Worm (Caenorhabditis elegans) whole organism, late embryonic: ENCODE results near the gene C14B1.2.

Experiments used
- ama-1 ChIP-seq: fragments of 150-350 bp; optimal IDR thresholded peaks from 2 replicates; lab custom pipeline; 2014
- elt-2 ChIP-seq: sonication (generic microtip); optimal IDR thresholded peaks from 2 replicates; lab custom pipeline; 2016; ENCODE audit warnings: missing genetic modification reagents, missing genetic modification characterization, missing compliant biosample characterization
- elt-4 ChIP-seq: sonication (generic microtip); optimal IDR thresholded peaks from 2 replicates; lab custom pipeline; 2016; ENCODE audit warnings: missing genetic modification characterization, missing compliant biosample characterization
- ets-4 ChIP-seq: sonication (generic microtip); optimal IDR thresholded peaks from 2 replicates; lab custom pipeline; 2016; ENCODE audit warnings: missing genetic modification characterization, missing compliant biosample characterization
- hlh-13 ChIP-seq: fragments of 200-800 bp; sonication (Bioruptor generic); optimal IDR thresholded peaks from 2 replicates; lab custom pipeline; 2018; ENCODE audit warnings: mild to moderate bottlenecking, missing genetic modification characterization, missing compliant biosample characterization
- madf-2 ChIP-seq: sonication (generic microtip); optimal IDR thresholded peaks from 2 replicates; lab custom pipeline; 2017; ENCODE audit warnings: missing genetic modification characterization, missing compliant biosample characterization
- pha-2 ChIP-seq: sonication (generic microtip); optimal IDR thresholded peaks from 2 replicates; lab custom pipeline; 2017; ENCODE audit warnings: mild to moderate bottlenecking, missing genetic modification characterization, missing compliant biosample characterization

ce11 chrIII:3682869-3683403 lies 19.1 kb upstream of the C14B1.2 start:
- TF ChIP-seq ama-1 (lab: Kevin White, UChicago) (no peak), ets-4 (no peak), elt-4 (tag; lab: Kevin White, UChicago) (no peak), madf-2 (tag; lab: Kevin White, UChicago) (no peak), elt-2 (tag; lab: Kevin White, UChicago) (no peak), hlh-13 (no peak), pha-2 (tag; lab: Kevin White, UChicago) (no peak)
